Fruit fly (Drosophila melanogaster): ENCODE results near the gene tkv.

The tkv gene

DNA sequence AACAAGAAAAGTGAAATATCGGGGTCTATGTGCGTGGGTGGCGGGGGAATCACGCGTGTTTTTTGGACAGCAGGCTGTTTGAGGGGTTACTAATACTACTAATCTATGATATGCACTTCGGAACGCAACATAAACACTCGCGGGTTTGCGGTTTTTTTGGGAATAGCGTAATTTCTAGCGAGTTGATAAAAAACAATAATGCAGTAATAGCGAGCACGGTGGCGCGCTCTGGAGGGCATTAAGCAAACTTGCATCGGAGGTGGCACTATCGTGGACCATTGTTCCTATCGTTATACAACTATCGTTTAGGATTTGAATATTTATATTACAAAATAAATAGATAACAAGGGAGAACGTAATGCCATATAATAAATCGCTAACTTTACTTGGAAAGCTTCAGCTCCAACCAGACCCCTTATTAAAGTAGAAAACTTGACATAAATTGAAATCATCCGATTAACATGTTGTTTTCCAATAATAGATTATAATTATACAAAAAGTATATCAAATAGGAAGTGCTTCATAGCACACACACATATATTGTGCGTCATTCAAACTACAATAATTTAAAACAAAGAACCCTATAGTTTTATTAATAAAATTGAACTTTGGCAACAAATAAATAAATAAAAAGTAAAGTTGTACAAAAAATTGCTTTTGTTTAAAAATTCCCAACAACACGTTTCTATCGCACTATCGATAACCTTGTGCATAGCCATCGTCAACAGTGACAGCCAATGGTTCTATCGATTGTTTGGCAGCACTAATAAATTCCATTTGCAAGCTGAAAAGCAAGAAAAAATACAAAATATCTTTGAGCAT is 7.3 kb upstream of the tkv start, which contains the start of the genes Nin and Bub1 (continued):
- TF ChIP-seq CG4360 (GFP tag; IDR thresholded peaks at IDR 0.05) = peak; percentile 20; the same call in 1 of the 2 replicates
- peak; percentile 30 for TF ChIP-seq CG18262 (tag; optimal IDR thresholded peaks at IDR 0.05)
- no peak for TF ChIP-seq Spps (tag; optimal IDR thresholded peaks at IDR 0.05)
- TF ChIP-seq lov (optimal IDR thresholded peaks at IDR 0.05) = no peak
- no peak for TF ChIP-seq lov (GFP tag; IDR thresholded peaks at IDR 0.05)
- TF ChIP-seq CG2712 (tag; optimal IDR thresholded peaks at IDR 0.05) = peak; percentile 36
- TF ChIP-seq CTCF (GFP tag; optimal IDR thresholded peaks at IDR 0.05) = peak; percentile 92
- peak; percentile 76 for TF ChIP-seq CG4617 (GFP tag; optimal IDR thresholded peaks at IDR 0.05; ENCODE audit: borderline replicate concordance)
- TF ChIP-seq dmrt11E (tag; optimal IDR thresholded peaks at IDR 0.05) = no peak
- TF ChIP-seq Abd-B (GFP tag; optimal IDR thresholded peaks at IDR 0.05) = peak; percentile 44
- peak; percentile 71 for TF ChIP-seq Dbx (GFP tag; IDR thresholded peaks at IDR 0.05)
- no peak for TF ChIP-seq CG4707 (GFP tag; optimal IDR thresholded peaks at IDR 0.05)
- TF ChIP-seq zfh1 (GFP tag; IDR thresholded peaks at IDR 0.05) = 0 out of 3 replicates have a peak, but pooled peaks have one; percentile 42
- no peak for TF ChIP-seq CG11398 (GFP tag; optimal IDR thresholded peaks at IDR 0.05)
- peak; percentile 38 for TF ChIP-seq CG7372 (GFP tag; IDR thresholded peaks at IDR 0.05)
- peak; percentile 16 for TF ChIP-seq CG13624 (GFP tag; optimal IDR thresholded peaks at IDR 0.05)
- TF ChIP-seq bbx (GFP tag; IDR thresholded peaks at IDR 0.05; ENCODE audit: partially characterized antibody) = peak; percentile 88
- TF ChIP-seq ase (GFP tag; IDR thresholded peaks at IDR 0.05) = 0 out of 3 replicates have a peak, but pooled peaks have one; percentile 35
- no peak for TF ChIP-seq CG10274 (GFP tag; optimal IDR thresholded peaks at IDR 0.05)
- TF ChIP-seq nerfin-2 (GFP tag; IDR thresholded peaks at IDR 0.05; ENCODE audit: partially characterized antibody) = peak; percentile 72
- TF ChIP-seq CG12744 (GFP tag; optimal IDR thresholded peaks at IDR 0.05) = no peak
- TF ChIP-seq nerfin-1 (tag; optimal IDR thresholded peaks at IDR 0.05) = no peak
- peak; percentile 4 for TF ChIP-seq CG9437 (GFP tag; optimal IDR thresholded peaks at IDR 0.05)
- no peak for TF ChIP-seq Ada2b (GFP tag; IDR thresholded peaks at IDR 0.05)
- no peak for TF ChIP-seq CG15514 (GFP tag; optimal IDR thresholded peaks at IDR 0.05)
- peak; percentile 18 for TF ChIP-seq CG17186 (GFP tag; optimal IDR thresholded peaks at IDR 0.05)
- TF ChIP-seq CG12942 (GFP tag; optimal IDR thresholded peaks at IDR 0.05) = no peak
- TF ChIP-seq Ssrp (tag; optimal IDR thresholded peaks at IDR 0.05) = peak; percentile 8
- peak; percentile 59; the same call in 1 of the 3 replicates for TF ChIP-seq CG34422 (GFP tag; IDR thresholded peaks at IDR 0.05)
- TF ChIP-seq jumu (GFP tag; optimal IDR thresholded peaks at IDR 0.05) = no peak
- no peak for TF ChIP-seq CG8944 (GFP tag; optimal IDR thresholded peaks at IDR 0.05)
- peak; percentile 89 for TF ChIP-seq MESR4 (GFP tag; optimal IDR thresholded peaks at IDR 0.05)
- TF ChIP-seq Antp (GFP tag; optimal IDR thresholded peaks at IDR 0.05) = peak; percentile 8
- no peak for TF ChIP-seq CG8281 (tag; optimal IDR thresholded peaks at IDR 0.05)
- TF ChIP-seq CG13287 (GFP tag; IDR thresholded peaks at IDR 0.05; ENCODE audit: partially characterized antibody) = peak; percentile 81
- no peak for TF ChIP-seq ab (GFP tag; optimal IDR thresholded peaks at IDR 0.05)
- no peak for TF ChIP-seq Elba2 (GFP tag; optimal IDR thresholded peaks at IDR 0.05)
- TF ChIP-seq CG8765 (GFP tag; IDR thresholded peaks at IDR 0.05) = no peak
- TF ChIP-seq jigr1 (GFP tag; IDR thresholded peaks at IDR 0.05) = 0 out of 3 replicates have a peak, but pooled peaks have one; percentile 30
- no peak for TF ChIP-seq Sox102F (GFP tag; optimal IDR thresholded peaks at IDR 0.05)
- TF ChIP-seq Hand (GFP tag; optimal IDR thresholded peaks at IDR 0.05) = no peak
- peak; percentile 37; the same call in 1 of the 2 replicates for TF ChIP-seq sisA (GFP tag; IDR thresholded peaks at IDR 0.05)
- peak; percentile 10 for TF ChIP-seq CG7556 (GFP tag; optimal IDR thresholded peaks at IDR 0.05)
- TF ChIP-seq CG4854 (GFP tag; optimal IDR thresholded peaks at IDR 0.05) = no peak
- no peak for TF ChIP-seq CG15269 (tag; optimal IDR thresholded peaks at IDR 0.05)
- no peak for TF ChIP-seq jing (GFP tag; optimal IDR thresholded peaks at IDR 0.05)
- peak; percentile 90 for TF ChIP-seq BEAF-32 (GFP tag; optimal IDR thresholded peaks at IDR 0.05)
- TF ChIP-seq Atf3 (GFP tag; optimal IDR thresholded peaks at IDR 0.05) = peak; percentile 2
- no peak for TF ChIP-seq Neu2 (GFP tag; optimal IDR thresholded peaks at IDR 0.05; ENCODE audit: borderline replicate concordance)
